Worm (Caenorhabditis elegans): Measurements from ENCODE around the gene Y46B2A.3.

- no peak for TF ChIP-seq lsy-2 (tag; optimal IDR thresholded peaks at IDR 0.05)
- TF ChIP-seq elt-1 (tag; optimal IDR thresholded peaks at IDR 0.05; ENCODE audit: borderline replicate concordance, insufficient read depth), result no peak
- no peak for TF ChIP-seq mep-1 (tag; optimal IDR thresholded peaks at IDR 0.05)
- no peak for TF ChIP-seq ztf-11 (tag; optimal IDR thresholded peaks at IDR 0.05)
- TF ChIP-seq snpc-4 (tag; optimal IDR thresholded peaks at IDR 0.05), result no peak
- TF ChIP-seq mab-5 (tag; optimal IDR thresholded peaks at IDR 0.05), result no peak
- no peak for TF ChIP-seq nhr-12 (tag; optimal IDR thresholded peaks at IDR 0.05)
- no peak for TF ChIP-seq ceh-83 (GFP tag; optimal IDR thresholded peaks at IDR 0.05)
Measured at ce11 chrII:888024-888423, 21.3 kb upstream of the Y46B2A.3 start, which contains the start of gene T07D3.4.
